Fruit fly (Drosophila melanogaster) S2 (cell line): ENCODE data around the gene CG7149.

ENCODE experiments used
- CG8478 ChIP-seq: fragments of >200 bp; optimal IDR thresholded peaks from 2 replicates; lab custom pipeline; 2018
- CTCF ChIP-seq, 2 experiments: fragments of >200 bp; optimal IDR thresholded peaks; 2 replicates each; lab custom pipeline; 2018

dm6 chr2L:7828231-7828630, 37.9 kb upstream of the CG7149 start:
- TF ChIP-seq CG8478 (no peak), CTCF (optimal IDR thresholded peaks at IDR 0.05; lab: Kevin White, UChicago) (peak; percentile 22 to 60)
